Worm (Caenorhabditis elegans): ENCODE results near the gene set-6.

The set-6 gene

ce11 chrX:11994484-11994883 lies 20.0 kb upstream of the set-6 start, which contains the start of gene C49F5.7:
TSS of gene C49F5.7 (plus strand) at chrX:11994784.
- TF ChIP-seq lin-39 (tag; optimal IDR thresholded peaks at IDR 0.05) (no peak), nhr-23 (tag; optimal IDR thresholded peaks at IDR 0.05) (no peak), ceh-16 (tag; optimal IDR thresholded peaks at IDR 0.05) (no peak)

ce11 chrX:11993327-11993726 lies 18.8 kb upstream of the set-6 start:
- TF ChIP-seq ztf-11 (tag; optimal IDR thresholded peaks at IDR 0.05) (no peak), elt-2 (tag; optimal IDR thresholded peaks at IDR 0.05) (peak; percentile 12), mdl-1 (tag; optimal IDR thresholded peaks at IDR 0.05) (no peak), mml-1 (tag; optimal IDR thresholded peaks at IDR 0.05) (no peak)

- TF ChIP-seq nfya-1 (tag; optimal IDR thresholded peaks at IDR 0.05; ENCODE audit: insufficient read depth) (peak; percentile 47), fkh-10 (GFP tag; optimal IDR thresholded peaks at IDR 0.05) (no peak), skn-1 (tag; optimal IDR thresholded peaks at IDR 0.05) (no peak), hmg-11 (tag; optimal IDR thresholded peaks at IDR 0.05) (no peak)
Measured at ce11 chrX:11992778-11993177, 18.3 kb upstream of the set-6 start.

- TF ChIP-seq nhr-67 (tag; optimal IDR thresholded peaks at IDR 0.05) (no peak), elt-2 (tag; optimal IDR thresholded peaks at IDR 0.05) (no peak), nhr-77 (tag; optimal IDR thresholded peaks at IDR 0.05) (no peak), aly-2 (tag; optimal IDR thresholded peaks at IDR 0.05) (no peak), egl-5 (tag; optimal IDR thresholded peaks at IDR 0.05) (no peak), egl-27 (tag; optimal IDR thresholded peaks at IDR 0.05) (no peak), ama-1 (optimal IDR thresholded peaks at IDR 0.05) (no peak), snpc-4 (tag; optimal IDR thresholded peaks at IDR 0.05) (no peak), ceh-16 (tag; optimal IDR thresholded peaks at IDR 0.05) (no peak), ztf-4 (tag; optimal IDR thresholded peaks at IDR 0.05) (no peak), nhr-11 (tag; optimal IDR thresholded peaks at IDR 0.05) (no peak), nhr-237 (tag; optimal IDR thresholded peaks at IDR 0.05) (no peak), nfya-1 (tag; optimal IDR thresholded peaks at IDR 0.05; ENCODE audit: insufficient read depth) (no peak), unc-62 (GFP tag; optimal IDR thresholded peaks at IDR 0.05) (no peak), jun-1 (tag; optimal IDR thresholded peaks at IDR 0.05) (no peak), elt-1 (tag; optimal IDR thresholded peaks at IDR 0.05) (no peak)
Measured at ce11 chrX:11992246-11992645, 17.8 kb upstream of the set-6 start.

- TF ChIP-seq ceh-16 (tag; optimal IDR thresholded peaks at IDR 0.05) (no peak), pha-4 (tag; optimal IDR thresholded peaks at IDR 0.05) (no peak), unc-39 (tag; optimal IDR thresholded peaks at IDR 0.05) (no peak), hmg-11 (tag; optimal IDR thresholded peaks at IDR 0.05) (no peak), lsy-12 (tag; optimal IDR thresholded peaks at IDR 0.05) (no peak), tbx-2 (tag; optimal IDR thresholded peaks at IDR 0.05) (no peak), pqm-1 (tag; optimal IDR thresholded peaks at IDR 0.05) (no peak), nhr-77 (tag; optimal IDR thresholded peaks at IDR 0.05) (no peak), lin-39 (tag; optimal IDR thresholded peaks at IDR 0.05) (no peak), lin-15B (tag; optimal IDR thresholded peaks at IDR 0.05) (no peak), nhr-12 (tag; optimal IDR thresholded peaks at IDR 0.05) (no peak), elt-3 (tag; optimal IDR thresholded peaks at IDR 0.05) (no peak), sea-2 (GFP tag; optimal IDR thresholded peaks at IDR 0.05) (no peak), eor-1 (tag; optimal IDR thresholded peaks at IDR 0.05) (no peak), unc-62 (GFP tag; optimal IDR thresholded peaks at IDR 0.05) (no peak), nhr-237 (tag; optimal IDR thresholded peaks at IDR 0.05) (no peak), mml-1 (tag; optimal IDR thresholded peaks at IDR 0.05) (no peak), ztf-11 (tag; optimal IDR thresholded peaks at IDR 0.05) (no peak), elt-2 (tag; optimal IDR thresholded peaks at IDR 0.05) (no peak)
Measured at ce11 chrX:11987900-11988364, 13.5 kb upstream of the set-6 start, which contains the start of gene C49F5.6. TSS of gene C49F5.6 (plus strand) at chrX:11988314.

ce11 chrX:11985887-11986286 lies 11.4 kb upstream of the set-6 start, which contains the start of gene C49F5.5:
TSS of gene C49F5.5 (plus strand) at chrX:11986187.
- TF ChIP-seq ztf-4 (tag; optimal IDR thresholded peaks at IDR 0.05) (no peak), mml-1 (tag; optimal IDR thresholded peaks at IDR 0.05) (no peak), lin-39 (tag; optimal IDR thresholded peaks at IDR 0.05) (no peak), unc-39 (tag; optimal IDR thresholded peaks at IDR 0.05) (no peak), nhr-11 (tag; optimal IDR thresholded peaks at IDR 0.05) (no peak), egl-27 (tag; optimal IDR thresholded peaks at IDR 0.05) (no peak), aly-2 (tag; optimal IDR thresholded peaks at IDR 0.05) (no peak), nhr-237 (tag; optimal IDR thresholded peaks at IDR 0.05) (no peak), elt-2 (tag; optimal IDR thresholded peaks at IDR 0.05) (no peak), lin-15B (tag; optimal IDR thresholded peaks at IDR 0.05) (no peak), egl-5 (tag; optimal IDR thresholded peaks at IDR 0.05) (no peak)
